Worm (Caenorhabditis elegans) whole organism, L4 larva: ENCODE results near the gene Y116A8A.6.
"Not testable (repeated sequence)": the region's sequence is repeated elsewhere in the genome, so short reads cannot be mapped to it uniquely, and the experiment has no call there.

Experiments used
- aha-1 ChIP-seq: fragments of 150-350 bp; peaks from one replicate; lab custom pipeline; 2014; ENCODE audit warnings: missing biosample characterization, missing genetic modification characterization
- ceh-82 ChIP-seq: sonication (generic microtip); optimal IDR thresholded peaks from 2 replicates; lab custom pipeline; 2017; ENCODE audit warnings: missing biosample characterization, missing genetic modification characterization
- ces-1 ChIP-seq: fragments of 150-350 bp; sonication (generic microtip); optimal IDR thresholded peaks from 4 replicates; lab custom pipeline; 2014; ENCODE audit warnings: missing biosample characterization, missing genetic modification reagents, missing genetic modification characterization
- ctbp-1 ChIP-seq: fragments of 200-800 bp; sonication (Bioruptor generic); IDR thresholded peaks from 2 replicates; pipeline ENCODE4 v1.3.6; 2022; ENCODE audit warnings: missing genetic modification reagents, missing genetic modification characterization, missing compliant biosample characterization
- lin-15B ChIP-seq: fragments of 150-350 bp; sonication (generic microtip); optimal IDR thresholded peaks from 3 replicates; lab custom pipeline; 2014; ENCODE audit warnings: missing biosample characterization, missing genetic modification characterization
- lin-29 ChIP-seq: fragments of 200-800 bp; sonication (Bioruptor generic); IDR thresholded peaks from 2 replicates; pipeline ENCODE4 v1.3.6; 2022; ENCODE audit warnings: missing genetic modification reagents, missing genetic modification characterization, missing compliant biosample characterization
- lsy-2 ChIP-seq, 2 experiments: fragments of 150-350 bp in 1 of 2; sonication (generic microtip) in 1 of 2; optimal IDR thresholded peaks; 2 replicates each; lab custom pipeline; 2014 to 2017; ENCODE audit warnings: missing biosample characterization in 2 of 2, missing genetic modification characterization in 2 of 2
- pqm-1 ChIP-seq: sonication (generic microtip); optimal IDR thresholded peaks from 2 replicates; lab custom pipeline; 2017; ENCODE audit warnings: missing biosample characterization, missing genetic modification characterization
- snpc-4 ChIP-seq: fragments of 150-350 bp; optimal IDR thresholded peaks from 2 replicates; lab custom pipeline; 2014; ENCODE audit warnings: missing biosample characterization, missing genetic modification characterization
- unc-62 ChIP-seq, 3 experiments: fragments of 150-350 bp in 1 of 3; sonication (generic microtip); optimal IDR thresholded peaks in 2 of 3; peaks in 1 of 3; 1 replicate in 1 of 3; 2 replicates in 2 of 3; lab custom pipeline; 2014 to 2017; ENCODE audit warnings: missing biosample characterization in 3 of 3, missing genetic modification characterization in 3 of 3, missing genetic modification reagents in 3 of 3, missing genotype in 1 of 3

ce11 chrIV:16843563-16843962 lies 15.0 kb upstream of the Y116A8A.6 start:
- not testable (repeated sequence) for TF ChIP-seq ces-1 (GFP tag; lab: Kevin White, UChicago); pqm-1 (tag; lab: Kevin White, UChicago); aha-1 (tag; lab: Kevin White, UChicago); ctbp-1; lin-15B (tag; lab: Kevin White, UChicago); lin-29; snpc-4 (tag; lab: Kevin White, UChicago); lsy-2 (tag; optimal IDR thresholded peaks at IDR 0.05; lab: Kevin White, UChicago); unc-62 (GFP tag; optimal IDR thresholded peaks at IDR 0.05 in 1 of 2; lab: Kevin White, UChicago); unc-62 (tag; optimal IDR thresholded peaks at IDR 0.05; lab: Kevin White, UChicago); ceh-82
